Worm (Caenorhabditis elegans) whole organism, L1 larva: ENCODE data around the gene ZK185.3.

Experiments used
- dpl-1 ChIP-seq, 3 experiments: fragments of 150-350 bp in 2 of 3; sonication (generic microtip) in 1 of 3; optimal IDR thresholded peaks; 2 replicates each; lab custom pipeline; 2014 to 2017; ENCODE audit warnings: missing biosample characterization in 3 of 3, missing genetic modification characterization in 3 of 3, missing genetic modification reagents in 3 of 3
- elt-2 ChIP-seq: sonication (generic microtip); optimal IDR thresholded peaks from 2 replicates; lab custom pipeline; 2016; ENCODE audit warnings: missing genetic modification characterization, mild to moderate bottlenecking, inconsistent platforms, missing compliant biosample characterization, missing genetic modification reagents
- elt-3 ChIP-seq, 6 experiments: fragments of 150-350 bp in 1 of 6; sonication (generic microtip); optimal IDR thresholded peaks; 2 replicates each; lab custom pipeline; 2017 to 2018; ENCODE audit warnings: missing biosample characterization in 6 of 6, missing genetic modification characterization in 6 of 6, inconsistent platforms in 1 of 6
- fkh-10 ChIP-seq: sonication (generic microtip); optimal IDR thresholded peaks from 2 replicates; lab custom pipeline; 2017; ENCODE audit warnings: missing biosample characterization, missing genetic modification reagents, missing genetic modification characterization
- fkh-4 ChIP-seq: sonication (generic microtip); optimal IDR thresholded peaks from 2 replicates; lab custom pipeline; 2016; ENCODE audit warnings: missing compliant biosample characterization, missing genetic modification characterization, borderline replicate concordance
- grh-1 ChIP-seq: fragments of 200-800 bp; sonication (Bioruptor generic); IDR thresholded peaks from 2 replicates; pipeline ENCODE4 v1.3.6; 2022; ENCODE audit warnings: missing genetic modification reagents, missing genetic modification characterization, missing compliant biosample characterization
- jun-1 ChIP-seq: fragments of 150-350 bp; optimal IDR thresholded peaks from 2 replicates; lab custom pipeline; 2014; ENCODE audit warnings: missing biosample characterization, missing genetic modification reagents, missing genetic modification characterization
- lin-13 ChIP-seq: fragments of 150-350 bp; optimal IDR thresholded peaks from 2 replicates; lab custom pipeline; 2014; ENCODE audit warnings: missing biosample characterization, missing genetic modification reagents, missing genetic modification characterization
- lin-35 ChIP-seq, 2 experiments: fragments of 150-350 bp; optimal IDR thresholded peaks; 2 replicates each; lab custom pipeline; 2014; ENCODE audit warnings: missing biosample characterization in 2 of 2, missing genetic modification characterization in 2 of 2, missing genetic modification reagents in 2 of 2
- nhr-237 ChIP-seq: fragments of 150-350 bp; optimal IDR thresholded peaks from 2 replicates; lab custom pipeline; 2014; ENCODE audit warnings: missing biosample characterization, missing genetic modification characterization
- nhr-47 ChIP-seq: sonication (generic microtip); optimal IDR thresholded peaks from 2 replicates; lab custom pipeline; 2016; ENCODE audit warnings: mild to moderate bottlenecking, missing genetic modification characterization, moderate library complexity, missing compliant biosample characterization
- nhr-71 ChIP-seq: sonication (generic microtip); optimal IDR thresholded peaks from 2 replicates; lab custom pipeline; 2016; ENCODE audit warnings: mild to moderate bottlenecking, missing genetic modification characterization, moderate library complexity, missing compliant biosample characterization
- nhr-77 ChIP-seq: fragments of 150-350 bp; optimal IDR thresholded peaks from 2 replicates; lab custom pipeline; 2014; ENCODE audit warnings: missing biosample characterization, missing genetic modification characterization
- nhr-90 ChIP-seq: sonication (generic microtip); optimal IDR thresholded peaks from 2 replicates; lab custom pipeline; 2016; ENCODE audit warnings: mild to moderate bottlenecking, missing genetic modification characterization, missing compliant biosample characterization; ENCODE audit not compliant: poor library complexity
- pag-3 ChIP-seq: sonication (generic microtip); optimal IDR thresholded peaks from 2 replicates; lab custom pipeline; 2017; ENCODE audit warnings: missing genetic modification characterization, mild to moderate bottlenecking, missing compliant biosample characterization, antibody characterized with exemption, borderline replicate concordance; ENCODE audit not compliant: insufficient read depth
- pqm-1 ChIP-seq: sonication (generic microtip); optimal IDR thresholded peaks from 3 replicates; lab custom pipeline; 2017; ENCODE audit warnings: missing biosample characterization, missing genetic modification characterization
- sptf-1 ChIP-seq: fragments of 150-350 bp; optimal IDR thresholded peaks from 2 replicates; lab custom pipeline; 2014; ENCODE audit warnings: missing biosample characterization, missing genetic modification characterization
- tlp-1 ChIP-seq: fragments of 150-350 bp; optimal IDR thresholded peaks from 2 replicates; lab custom pipeline; 2014; ENCODE audit warnings: missing biosample characterization, missing genetic modification characterization
- vab-15 ChIP-seq: sonication (generic microtip); optimal IDR thresholded peaks from 2 replicates; lab custom pipeline; 2017; ENCODE audit warnings: missing genotype, mild to moderate bottlenecking, missing genetic modification characterization, missing compliant biosample characterization
- ztf-11 ChIP-seq, 2 experiments: sonication (generic microtip); optimal IDR thresholded peaks; 2 replicates each; lab custom pipeline; 2016 to 2017; ENCODE audit warnings: missing genetic modification characterization in 2 of 2, missing biosample characterization in 1 of 2, missing compliant biosample characterization in 1 of 2

Gene ZK185.3

DNA sequence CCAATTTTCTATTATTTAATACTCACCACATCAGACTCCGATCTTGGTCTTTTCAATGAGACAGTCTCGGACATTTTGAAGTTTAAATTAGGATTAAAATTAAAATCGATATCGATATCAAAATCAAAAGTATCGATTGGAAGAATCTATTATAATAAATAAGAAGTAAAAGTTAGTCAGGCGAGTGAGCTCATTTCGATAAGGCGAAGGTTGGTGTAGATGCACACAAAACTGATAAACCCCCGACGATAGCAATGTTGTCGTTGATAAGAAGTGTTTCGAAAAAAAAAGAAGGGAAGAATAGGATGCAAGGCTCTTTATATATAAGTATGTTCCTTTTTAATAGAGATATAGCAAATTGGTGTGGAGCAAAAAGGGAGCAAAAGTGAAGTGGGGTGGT is 47.7 kb downstream of the ZK185.3 start, which contains the start of gene M01H9.4:
M01H9.4 (minus strand) TSS at position 379 of the 400 bp plus-strand sequence.
- no peak for TF ChIP-seq lin-13 (GFP tag; lab: Kevin White, UChicago)
- peak; percentile 2 for TF ChIP-seq jun-1 (tag; lab: Kevin White, UChicago)
- TF ChIP-seq sptf-1: no peak
- peak in 1 of 2 experiments; percentile 6 for TF ChIP-seq lin-35 (GFP tag; optimal IDR thresholded peaks at IDR 0.05; lab: Kevin White, UChicago)
- peak; percentile 9 for TF ChIP-seq nhr-90
- TF ChIP-seq nhr-77: no peak
- peak; percentile 71 for TF ChIP-seq pqm-1 (tag; lab: Kevin White, UChicago)
- peak; percentile 39 for TF ChIP-seq tlp-1 (tag; lab: Kevin White, UChicago)
- peak; percentile 92 for TF ChIP-seq elt-2 (tag; lab: Kevin White, UChicago)
- peak; percentile 17 for TF ChIP-seq nhr-71 (tag; lab: Kevin White, UChicago)

DNA sequence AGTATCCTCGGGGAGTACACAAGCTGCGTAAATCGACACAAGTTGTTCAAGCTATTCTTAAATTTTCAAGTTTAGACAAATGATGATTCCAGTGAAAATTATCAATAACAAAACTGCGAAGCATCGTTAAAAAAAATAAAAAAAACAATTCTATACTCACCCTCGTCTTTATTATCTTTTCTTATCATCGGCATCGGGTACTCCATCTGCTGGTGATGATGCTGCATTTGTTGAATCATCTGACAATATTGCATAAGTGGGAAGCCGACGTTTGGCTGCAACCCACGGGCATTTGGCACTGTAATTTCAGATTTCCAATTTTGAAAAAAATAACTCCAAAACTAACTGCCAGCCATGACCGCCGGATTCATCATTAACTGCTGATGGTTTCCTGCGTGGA is 48.9 kb downstream of the ZK185.3 start:
- TF ChIP-seq pag-3 (tag; lab: Kevin White, UChicago) (no peak), elt-2 (tag; lab: Kevin White, UChicago) (peak; percentile 26)

DNA sequence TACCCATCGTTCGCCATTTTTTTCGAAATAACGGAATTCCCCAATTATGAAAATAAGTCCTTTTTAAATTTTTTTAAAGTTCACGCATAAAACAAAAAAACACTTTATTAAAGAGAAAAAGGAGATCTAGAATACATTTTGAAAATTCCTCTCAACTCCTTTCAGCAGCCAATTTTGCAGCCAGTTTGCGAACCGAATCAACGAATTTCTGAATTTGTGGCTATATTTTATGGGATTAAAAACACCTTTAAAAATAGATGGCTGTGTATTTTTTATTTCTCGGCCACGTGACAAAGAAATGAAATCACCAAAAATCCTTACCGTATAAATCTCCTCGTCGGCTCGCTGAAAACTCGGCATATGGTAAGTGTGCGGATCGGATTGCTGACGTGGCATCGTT is 50.2 kb downstream of the ZK185.3 start, which contains the start of gene M01H9.10:
M01H9.10 (minus strand) TSS at position 101 of the 400 bp plus-strand sequence.
- no peak for TF ChIP-seq nhr-47 (tag; lab: Kevin White, UChicago)
- no peak for TF ChIP-seq dpl-1 (GFP tag; optimal IDR thresholded peaks at IDR 0.05; lab: Kevin White, UChicago)
- TF ChIP-seq jun-1 (tag; lab: Kevin White, UChicago): no peak
- no peak for TF ChIP-seq fkh-10 (GFP tag; lab: Kevin White, UChicago)
- TF ChIP-seq ztf-11 (tag; optimal IDR thresholded peaks at IDR 0.05; lab: Kevin White, UChicago): no peak
- no peak for TF ChIP-seq pqm-1 (tag; lab: Kevin White, UChicago)
- TF ChIP-seq vab-15: no peak
- TF ChIP-seq fkh-4 (tag; lab: Kevin White, UChicago): no peak
- no peak for TF ChIP-seq nhr-237 (tag; lab: Kevin White, UChicago)
- no peak for TF ChIP-seq sptf-1
- TF ChIP-seq elt-3 (tag; optimal IDR thresholded peaks at IDR 0.05; lab: Kevin White, UChicago): no peak
- no peak for TF ChIP-seq grh-1 (GFP tag; lab: Robert Waterston, UW)
